Fruit fly (Drosophila melanogaster) whole organism, prepupa: ENCODE data around the gene CG43155.

ENCODE experiments used
- CG10631 ChIP-seq: fragments of 200-800 bp; sonication (Bioruptor generic); optimal IDR thresholded peaks from 2 replicates; lab custom pipeline; 2016; ENCODE audit warnings: missing biosample characterization, missing genetic modification characterization
- CG10669 ChIP-seq: fragments of 200-800 bp; sonication (Bioruptor generic); optimal IDR thresholded peaks from 3 replicates; lab custom pipeline; 2018; ENCODE audit warnings: missing biosample characterization, mild to moderate bottlenecking, missing genetic modification characterization, moderate library complexity
- CG11902 ChIP-seq: fragments of 200-800 bp; sonication (Bioruptor generic); optimal IDR thresholded peaks from 3 replicates; lab custom pipeline; 2016; ENCODE audit warnings: missing biosample characterization, missing genetic modification characterization
- CG15336 ChIP-seq: fragments of 200-800 bp; sonication (Bioruptor generic); IDR thresholded peaks from 2 replicates; pipeline ENCODE4 v1.3.6; 2022; ENCODE audit warnings: missing biosample characterization, missing genetic modification characterization
- CG3032 ChIP-seq: fragments of 200-800 bp; optimal IDR thresholded peaks from 2 replicates; lab custom pipeline; 2019; ENCODE audit warnings: missing biosample characterization, mild to moderate bottlenecking, missing genetic modification characterization, moderate library complexity
- CG31627 ChIP-seq: fragments of 200-800 bp; sonication (Bioruptor generic); optimal IDR thresholded peaks from 3 replicates; lab custom pipeline; 2016; ENCODE audit warnings: missing biosample characterization, missing genetic modification characterization
- CG32006 ChIP-seq: fragments of 200-800 bp; sonication (Bioruptor generic); optimal IDR thresholded peaks from 3 replicates; lab custom pipeline; 2017; ENCODE audit warnings: missing biosample characterization, mild to moderate bottlenecking, missing genetic modification characterization
- CG34406 ChIP-seq: fragments of 200-800 bp; sonication (Bioruptor generic); optimal IDR thresholded peaks from 3 replicates; lab custom pipeline; 2016; ENCODE audit warnings: missing biosample characterization, missing genetic modification characterization
- CG3919 ChIP-seq: fragments of 200-800 bp; sonication (Bioruptor generic); optimal IDR thresholded peaks from 3 replicates; lab custom pipeline; 2016; ENCODE audit warnings: missing biosample characterization, missing genetic modification characterization
- CG6808 ChIP-seq: fragments of 200-800 bp; sonication (Bioruptor generic); optimal IDR thresholded peaks from 3 replicates; lab custom pipeline; 2017; ENCODE audit warnings: missing biosample characterization, missing genetic modification characterization, mild to moderate bottlenecking, moderate library complexity, missing genetic modification reagents
- CG6854 ChIP-seq: fragments of 200-800 bp; sonication (Bioruptor generic); optimal IDR thresholded peaks from 2 replicates; lab custom pipeline; 2017; ENCODE audit warnings: missing biosample characterization, mild to moderate bottlenecking, missing genetic modification characterization
- CG7368 ChIP-seq: fragments of 200-800 bp; sonication (Bioruptor generic); optimal IDR thresholded peaks from 3 replicates; lab custom pipeline; 2016; ENCODE audit warnings: missing biosample characterization, missing genetic modification characterization
- CG8319 ChIP-seq: fragments of 200-800 bp; sonication (Bioruptor generic); optimal IDR thresholded peaks from 3 replicates; lab custom pipeline; 2016; ENCODE audit warnings: missing biosample characterization, missing genetic modification characterization
- CG8632 ChIP-seq: fragments of 200-800 bp; sonication (Bioruptor generic); optimal IDR thresholded peaks from 3 replicates; lab custom pipeline; 2016; ENCODE audit warnings: missing biosample characterization, missing genetic modification characterization
- Eip93F ChIP-seq: fragments of 200-800 bp; sonication (Bioruptor generic); optimal IDR thresholded peaks from 2 replicates; lab custom pipeline; 2016; ENCODE audit warnings: missing biosample characterization, mild to moderate bottlenecking, missing genetic modification characterization
- Ets21C ChIP-seq: fragments of 200-800 bp; sonication (Bioruptor generic); optimal IDR thresholded peaks from 3 replicates; lab custom pipeline; 2016; ENCODE audit warnings: missing biosample characterization, missing genetic modification characterization
- Gug ChIP-seq: fragments of 200-800 bp; sonication (Bioruptor generic); IDR thresholded peaks from 2 replicates; pipeline ENCODE4 v1.3.6; 2022; ENCODE audit warnings: missing biosample characterization, missing genetic modification characterization
- Hr38 ChIP-seq: sonication (Bioruptor generic); optimal IDR thresholded peaks from 2 replicates; lab custom pipeline; 2016; ENCODE audit warnings: missing biosample characterization, missing genetic modification characterization
- Hr39 ChIP-seq: fragments of 200-800 bp; sonication (Bioruptor generic); optimal IDR thresholded peaks from 2 replicates; lab custom pipeline; 2016; ENCODE audit warnings: missing biosample characterization, missing genetic modification characterization
- Lpt ChIP-seq: fragments of 200-800 bp; sonication (Bioruptor generic); optimal IDR thresholded peaks from 3 replicates; lab custom pipeline; 2016; ENCODE audit warnings: missing biosample characterization, missing genetic modification characterization
- Met ChIP-seq: fragments of 200-800 bp; sonication (Bioruptor generic); optimal IDR thresholded peaks from 3 replicates; lab custom pipeline; 2016; ENCODE audit warnings: missing biosample characterization, missing genetic modification characterization
- OdsH ChIP-seq: fragments of 200-800 bp; sonication (Bioruptor generic); optimal IDR thresholded peaks from 3 replicates; lab custom pipeline; 2016; ENCODE audit warnings: missing biosample characterization, missing genetic modification characterization
- Smox ChIP-seq: fragments of 200-800 bp; sonication (Bioruptor generic); optimal IDR thresholded peaks from 3 replicates; lab custom pipeline; 2016; ENCODE audit warnings: missing biosample characterization, missing genetic modification characterization
- Sox14 ChIP-seq: fragments of 200-800 bp; sonication (Bioruptor generic); optimal IDR thresholded peaks from 3 replicates; lab custom pipeline; 2016; ENCODE audit warnings: missing biosample characterization, missing genetic modification characterization
- achi ChIP-seq: fragments of 200-800 bp; sonication (Bioruptor generic); optimal IDR thresholded peaks from 3 replicates; lab custom pipeline; 2016; ENCODE audit warnings: missing biosample characterization, missing genetic modification characterization
- acj6 ChIP-seq: fragments of 200-800 bp; sonication (Bioruptor generic); optimal IDR thresholded peaks from 3 replicates; lab custom pipeline; 2016; ENCODE audit warnings: missing biosample characterization, missing genetic modification characterization
- cyc ChIP-seq: fragments of 200-800 bp; sonication (Bioruptor generic); optimal IDR thresholded peaks from 3 replicates; lab custom pipeline; 2016; ENCODE audit warnings: missing biosample characterization, missing genetic modification characterization
- dac ChIP-seq: fragments of 200-800 bp; sonication (Bioruptor generic); optimal IDR thresholded peaks from 2 replicates; lab custom pipeline; 2017; ENCODE audit warnings: missing biosample characterization, mild to moderate bottlenecking, missing genetic modification characterization
- dsx ChIP-seq: fragments of 200-800 bp; optimal IDR thresholded peaks from 3 replicates; lab custom pipeline; 2019; ENCODE audit warnings: missing biosample characterization, mild to moderate bottlenecking, missing genetic modification characterization, moderate library complexity; ENCODE audit not compliant: poor library complexity, severe bottlenecking
- fd59A ChIP-seq: fragments of 200-800 bp; sonication (Bioruptor generic); optimal IDR thresholded peaks from 2 replicates; lab custom pipeline; 2017; ENCODE audit warnings: missing biosample characterization, mild to moderate bottlenecking, missing genetic modification characterization, missing genetic modification reagents
- fkh ChIP-seq: fragments of 200-800 bp; sonication (Bioruptor generic); optimal IDR thresholded peaks from 3 replicates; lab custom pipeline; 2017; ENCODE audit warnings: missing biosample characterization, mild to moderate bottlenecking, missing genetic modification characterization, moderate library complexity
- pdm3 ChIP-seq: fragments of 200-800 bp; sonication (Bioruptor generic); optimal IDR thresholded peaks from 3 replicates; lab custom pipeline; 2016; ENCODE audit warnings: missing biosample characterization, missing genetic modification characterization
- salr ChIP-seq, 2 experiments: fragments of 200-800 bp; sonication (Bioruptor generic); optimal IDR thresholded peaks; 3 replicates each; lab custom pipeline; 2016 to 2018; ENCODE audit warnings: missing biosample characterization in 2 of 2, missing genetic modification characterization in 2 of 2, mild to moderate bottlenecking in 1 of 2
- spab ChIP-seq: fragments of 200-800 bp; sonication (Bioruptor generic); optimal IDR thresholded peaks from 2 replicates; lab custom pipeline; 2017; ENCODE audit warnings: missing biosample characterization, mild to moderate bottlenecking, missing genetic modification characterization, missing genetic modification reagents
- svp ChIP-seq: fragments of 200-800 bp; sonication (Bioruptor generic); peaks from one replicate; lab custom pipeline; 2016; ENCODE audit warnings: missing biosample characterization, missing genetic modification characterization
- vri ChIP-seq: fragments of 200-800 bp; sonication (Bioruptor generic); optimal IDR thresholded peaks from 3 replicates; lab custom pipeline; 2016; ENCODE audit warnings: missing biosample characterization, mild to moderate bottlenecking, missing genetic modification characterization

The CG43155 gene

DNA sequence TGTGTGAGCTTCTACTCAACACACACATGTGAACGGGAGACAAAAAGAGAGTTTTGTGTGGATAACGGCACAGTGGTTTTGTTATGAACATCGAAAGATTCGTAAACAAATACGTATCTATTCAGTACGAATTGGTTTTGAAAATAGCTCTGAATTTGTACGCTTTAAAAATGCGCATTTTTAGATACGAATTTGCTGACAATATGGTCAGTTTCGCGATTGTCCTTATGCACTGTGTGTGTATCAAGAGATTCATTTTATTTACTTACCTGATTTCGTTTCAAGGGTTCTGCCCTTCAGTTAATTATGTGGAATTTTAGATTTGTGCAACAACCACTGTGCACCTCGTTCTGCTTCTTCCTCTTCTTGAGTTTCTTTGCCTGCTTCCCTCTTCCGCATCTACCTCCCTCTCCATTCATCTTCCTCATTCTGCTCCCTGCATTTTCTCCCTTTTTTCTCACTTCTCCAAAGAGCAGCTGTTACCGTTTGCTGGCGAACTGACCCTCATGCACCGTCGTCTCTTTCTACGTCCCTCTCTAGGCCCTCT lies 35.2 kb downstream of the CG43155 start (continued):
- TF ChIP-seq Lpt (GFP tag; lab: Kevin White, UChicago) (peak; percentile 90), CG10631 (peak; percentile 95), CG34406 (GFP tag; lab: Kevin White, UChicago) (peak; percentile 94), fkh (GFP tag; lab: Kevin White, UChicago) (peak; percentile 50), cyc (GFP tag; lab: Kevin White, UChicago) (peak; percentile 94), vri (GFP tag; lab: Kevin White, UChicago) (peak; percentile 88), spab (peak; percentile 92), CG10669 (GFP tag; lab: Kevin White, UChicago) (peak; percentile 95), OdsH (GFP tag; lab: Kevin White, UChicago) (peak; percentile 95), Sox14 (GFP tag; lab: Kevin White, UChicago) (peak; percentile 97), Ets21C (GFP tag; lab: Kevin White, UChicago) (peak; percentile 96), dac (GFP tag; lab: Kevin White, UChicago) (peak; percentile 77), CG6854 (GFP tag; lab: Kevin White, UChicago) (peak; percentile 88), CG32006 (GFP tag; lab: Kevin White, UChicago) (peak; percentile 92), achi (GFP tag; lab: Kevin White, UChicago) (peak; percentile 94), Hr39 (GFP tag; lab: Kevin White, UChicago) (peak; percentile 96), CG31627 (GFP tag; lab: Kevin White, UChicago) (peak; percentile 95), salr (GFP tag; optimal IDR thresholded peaks at IDR 0.05; lab: Kevin White, UChicago) (peak; percentile 91 to 92), CG3032 (tag; lab: Kevin White, UChicago) (peak; percentile 95), Smox (GFP tag; lab: Kevin White, UChicago) (peak; percentile 95), Hr38 (no peak), pdm3 (GFP tag; lab: Kevin White, UChicago) (peak; percentile 95), dsx (GFP tag; lab: Kevin White, UChicago) (peak; percentile 92), CG3919 (peak; percentile 95), Eip93F (GFP tag; lab: Kevin White, UChicago) (peak; percentile 73), CG8319 (GFP tag; lab: Kevin White, UChicago) (peak; percentile 93)

DNA sequence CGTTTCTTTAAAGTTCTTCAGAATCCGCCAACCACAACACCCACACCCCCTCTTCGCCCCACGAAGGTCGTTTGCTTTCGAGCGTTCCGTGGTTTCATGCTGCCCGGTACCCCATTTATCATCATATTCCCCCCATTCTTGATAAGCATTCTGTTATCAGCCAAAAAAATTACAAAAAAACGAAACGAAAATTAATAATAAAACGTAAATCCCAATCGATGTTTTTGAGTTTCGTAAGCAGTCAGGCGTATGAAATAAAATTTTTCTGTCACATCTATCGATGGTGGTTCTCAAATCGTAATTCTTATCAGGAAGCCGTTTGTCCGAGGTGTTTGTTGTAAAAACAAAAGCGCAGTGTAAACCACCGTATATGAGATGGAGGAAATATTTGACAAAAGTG lies 35.9 kb downstream of the CG43155 start:
- TF ChIP-seq CG8632 (GFP tag; lab: Kevin White, UChicago) = no peak
- peak; percentile 80 for TF ChIP-seq vri (GFP tag; lab: Kevin White, UChicago)
- TF ChIP-seq, all 60 proteins: peak for 1

DNA sequence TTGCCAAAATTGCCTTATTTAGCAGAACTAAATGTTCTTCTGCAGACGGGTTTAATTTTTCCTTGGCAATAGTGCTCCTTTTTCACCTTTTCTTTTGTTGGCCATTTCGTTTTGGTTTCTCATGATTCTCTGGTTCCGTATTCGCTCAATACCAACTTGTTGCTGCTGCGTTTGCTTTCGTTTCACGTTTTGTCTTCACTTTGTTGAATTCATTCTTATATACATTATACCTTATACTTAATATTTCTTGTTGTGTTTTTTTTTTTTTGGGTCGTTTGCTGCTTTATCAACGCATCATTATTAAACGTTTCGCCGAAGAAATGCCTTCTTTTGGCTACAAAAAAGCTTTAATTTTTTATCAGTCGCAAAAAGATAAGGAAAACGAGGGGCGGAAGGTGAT lies 36.7 kb downstream of the CG43155 start:
- TF ChIP-seq Met (GFP tag; lab: Kevin White, UChicago) = no peak
- TF ChIP-seq Gug (GFP tag; lab: Robert Waterston, UW) = no peak
- TF ChIP-seq Sox14 (GFP tag; lab: Kevin White, UChicago) = no peak
- no peak for TF ChIP-seq cyc (GFP tag; lab: Kevin White, UChicago)
- peak; percentile 49 for TF ChIP-seq Eip93F (GFP tag; lab: Kevin White, UChicago)
- no peak for TF ChIP-seq CG11902 (GFP tag; lab: Kevin White, UChicago)
- TF ChIP-seq svp (GFP tag; lab: Kevin White, UChicago) = peak; percentile 55
- no peak for TF ChIP-seq fd59A (GFP tag; lab: Kevin White, UChicago)
- TF ChIP-seq CG15336 (GFP tag; lab: Robert Waterston, UW) = no peak
- no peak for TF ChIP-seq CG7368 (GFP tag; lab: Kevin White, UChicago)
- TF ChIP-seq vri (GFP tag; lab: Kevin White, UChicago) = peak; percentile 40
- no peak for TF ChIP-seq acj6 (GFP tag; lab: Kevin White, UChicago)
- TF ChIP-seq CG6808 (GFP tag; lab: Kevin White, UChicago) = no peak
